Worm (Caenorhabditis elegans): ENCODE data around the gene C02B8.3.

The C02B8.3 gene

DNA sequence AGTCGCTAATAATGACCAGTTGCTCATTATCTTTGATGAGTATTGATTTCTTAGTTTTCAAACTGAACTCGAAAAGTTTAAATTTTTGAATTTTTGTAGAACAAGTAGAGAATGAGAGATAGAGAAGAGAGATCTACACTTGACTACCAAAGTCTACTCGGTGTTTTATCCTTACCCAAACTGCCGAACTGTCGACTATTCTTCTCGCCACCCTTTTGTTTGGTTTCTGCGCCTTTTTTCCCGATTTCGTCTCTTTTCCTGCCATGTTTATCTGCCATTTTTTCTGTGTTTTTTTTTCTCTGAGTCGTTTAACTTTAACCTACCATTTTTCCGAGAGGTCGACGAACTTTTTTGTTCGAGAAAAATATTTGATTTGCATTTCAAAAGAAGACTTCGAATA is 16.1 kb upstream of the C02B8.3 start, which contains the start of gene C02B8.12:
TSS of gene C02B8.12 (minus strand) at position 175 of the 400 bp plus-strand sequence.
- TF ChIP-seq ceh-16 (tag; optimal IDR thresholded peaks at IDR 0.05) (no peak), nhr-6 (tag; optimal IDR thresholded peaks at IDR 0.05) (no peak), crh-2 (tag; optimal IDR thresholded peaks at IDR 0.05) (no peak), lin-13 (GFP tag; optimal IDR thresholded peaks at IDR 0.05) (no peak), nhr-21 (tag; optimal IDR thresholded peaks at IDR 0.05) (no peak), ZK546.5 (tag; optimal IDR thresholded peaks at IDR 0.05) (no peak), peb-1 (tag; optimal IDR thresholded peaks at IDR 0.05) (no peak), fos-1 (tag; optimal IDR thresholded peaks at IDR 0.05) (no peak), sma-3 (GFP tag; optimal IDR thresholded peaks at IDR 0.05) (no peak), mdl-1 (tag; optimal IDR thresholded peaks at IDR 0.05) (no peak), nhr-12 (tag; optimal IDR thresholded peaks at IDR 0.05) (no peak), lin-39 (tag; optimal IDR thresholded peaks at IDR 0.05) (no peak)

DNA sequence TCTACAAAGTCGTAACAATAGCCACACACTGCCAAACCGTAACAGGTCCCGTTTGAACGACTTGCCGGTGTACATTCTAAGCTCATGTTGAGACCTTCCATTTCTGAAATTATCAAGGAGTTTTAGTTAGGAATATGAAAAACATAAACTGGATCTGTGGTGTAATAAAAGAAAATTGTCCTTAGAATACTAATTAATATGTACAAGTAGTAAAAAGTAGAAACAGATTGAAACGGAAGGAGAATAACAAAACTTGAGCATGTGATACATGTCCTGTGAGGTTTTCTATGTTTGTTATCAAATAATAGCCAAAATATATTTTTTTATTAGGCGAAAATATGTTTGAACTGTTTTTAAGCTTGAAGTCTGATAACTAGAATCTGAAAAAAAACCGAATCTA is 9.7 kb upstream of the C02B8.3 start, which contains the start of gene frpr-1:
TSS of gene frpr-1 (minus strand) at position 101 of the 400 bp plus-strand sequence.
- TF ChIP-seq dmd-4 (tag; optimal IDR thresholded peaks at IDR 0.05) (no peak), ZK546.5 (tag; optimal IDR thresholded peaks at IDR 0.05) (no peak), elt-3 (tag; optimal IDR thresholded peaks at IDR 0.05) (no peak), egl-27 (tag; optimal IDR thresholded peaks at IDR 0.05) (no peak)

ce11 chrX:8136276-8136891 is 2.9 kb upstream of the C02B8.3 start, which contains the start of gene C02B8.6:
TSS of gene C02B8.6 (minus strand) at chrX:8136326.
- no peak for TF ChIP-seq nhr-6 (tag; optimal IDR thresholded peaks at IDR 0.05)
- no peak for TF ChIP-seq mbf-1 (tag; optimal IDR thresholded peaks at IDR 0.05)
- no peak for TF ChIP-seq aly-2 (tag; optimal IDR thresholded peaks at IDR 0.05)
- TF ChIP-seq F13H6.1 (tag; optimal IDR thresholded peaks at IDR 0.05), result peak; percentile 39
- peak; percentile 59 for TF ChIP-seq C34F6.9 (tag; optimal IDR thresholded peaks at IDR 0.05)
- TF ChIP-seq nhr-23 (tag; optimal IDR thresholded peaks at IDR 0.05), result no peak
- TF ChIP-seq alr-1 (tag; optimal IDR thresholded peaks at IDR 0.05), result no peak
- TF ChIP-seq gmeb-1 (tag; optimal IDR thresholded peaks at IDR 0.05), result no peak
- no peak for TF ChIP-seq sem-4 (tag; optimal IDR thresholded peaks at IDR 0.05)
- TF ChIP-seq unc-55 (GFP tag; optimal IDR thresholded peaks at IDR 0.05), result peak; percentile 70
- no peak for TF ChIP-seq unc-39 (tag; optimal IDR thresholded peaks at IDR 0.05)
- no peak for TF ChIP-seq ztf-1 (GFP tag; conservative IDR thresholded peaks at IDR 0.05)
- no peak for TF ChIP-seq ztf-11 (tag; optimal IDR thresholded peaks at IDR 0.05)
- TF ChIP-seq nhr-129 (tag; optimal IDR thresholded peaks at IDR 0.05), result peak; percentile 82
- peak; percentile 51 for TF ChIP-seq crh-2 (tag; optimal IDR thresholded peaks at IDR 0.05)
- no peak for TF ChIP-seq nhr-21 (tag; optimal IDR thresholded peaks at IDR 0.05)
- TF ChIP-seq ztf-4 (tag; optimal IDR thresholded peaks at IDR 0.05), result no peak
- TF ChIP-seq unc-62 (GFP tag; optimal IDR thresholded peaks at IDR 0.05), result no peak
- no peak for TF ChIP-seq sma-9 (GFP tag; optimal IDR thresholded peaks at IDR 0.05)
- no peak for TF ChIP-seq sma-9 (tag; optimal IDR thresholded peaks at IDR 0.05)
- no peak for TF ChIP-seq mdl-1 (tag; optimal IDR thresholded peaks at IDR 0.05)
- TF ChIP-seq lin-39 (tag; optimal IDR thresholded peaks at IDR 0.05), result no peak
- TF ChIP-seq mab-5 (tag; optimal IDR thresholded peaks at IDR 0.05), result no peak
- peak; percentile 44 for TF ChIP-seq lin-13 (GFP tag; optimal IDR thresholded peaks at IDR 0.05)
- TF ChIP-seq sma-3 (GFP tag; optimal IDR thresholded peaks at IDR 0.05), result no peak
- TF ChIP-seq nhr-77 (tag; optimal IDR thresholded peaks at IDR 0.05), result no peak
- peak; percentile 86 for TF ChIP-seq fos-1 (tag; optimal IDR thresholded peaks at IDR 0.05)
- TF ChIP-seq snpc-4 (tag; optimal IDR thresholded peaks at IDR 0.05), result no peak
- no peak for TF ChIP-seq Y55F3AM.14 (GFP tag; optimal IDR thresholded peaks at IDR 0.05)
- TF ChIP-seq blmp-1 (tag; optimal IDR thresholded peaks at IDR 0.05; ENCODE audit: insufficient read depth), result no peak
- TF ChIP-seq ZK546.5 (tag; optimal IDR thresholded peaks at IDR 0.05), result no peak
- no peak for TF ChIP-seq egl-27 (tag; optimal IDR thresholded peaks at IDR 0.05)
- no peak for TF ChIP-seq elt-3 (tag; optimal IDR thresholded peaks at IDR 0.05)
- TF ChIP-seq peb-1 (tag; optimal IDR thresholded peaks at IDR 0.05), result no peak

ce11 chrX:8137779-8138178 is 1.5 kb upstream of the C02B8.3 start, which contains the start of gene C02B8.7:
TSS of gene C02B8.7 (minus strand) at chrX:8137879.
- no peak for TF ChIP-seq snpc-4 (tag; optimal IDR thresholded peaks at IDR 0.05)
- no peak for TF ChIP-seq ceh-16 (tag; optimal IDR thresholded peaks at IDR 0.05)
- no peak for TF ChIP-seq mab-5 (tag; optimal IDR thresholded peaks at IDR 0.05)
- TF ChIP-seq mbf-1 (tag; optimal IDR thresholded peaks at IDR 0.05), result no peak
- no peak for TF ChIP-seq C34F6.9 (tag; optimal IDR thresholded peaks at IDR 0.05)
- no peak for TF ChIP-seq lsy-2 (tag; optimal IDR thresholded peaks at IDR 0.05)
- no peak for TF ChIP-seq gmeb-1 (tag; optimal IDR thresholded peaks at IDR 0.05)
- TF ChIP-seq nhr-77 (tag; optimal IDR thresholded peaks at IDR 0.05), result no peak
